Worm (Caenorhabditis elegans) whole organism, L4/young adult: ENCODE results near the gene frm-8.

ENCODE experiments used
- W03F9.2 ChIP-seq: fragments of 150-350 bp; optimal IDR thresholded peaks from 2 replicates; lab custom pipeline; 2014; ENCODE audit warnings: missing biosample characterization, missing genetic modification characterization
- dao-5 ChIP-seq: sonication (generic microtip); optimal IDR thresholded peaks from 2 replicates; lab custom pipeline; 2016; ENCODE audit warnings: missing genotype, missing genetic modification characterization, moderate library complexity, missing compliant biosample characterization
- him-1 ChIP-seq: sonication (generic microtip); optimal IDR thresholded peaks from 2 replicates; lab custom pipeline; 2016; ENCODE audit warnings: missing genotype, missing genetic modification reagents, missing genetic modification characterization, missing compliant biosample characterization

The frm-8 gene

ce11 chrIII:3154968-3155367, 64.0 kb downstream of the frm-8 start, which contains the start of gene C44B11.1:
Gene C44B11.1 (plus strand): TSS chrIII:3155268.
- TF ChIP-seq W03F9.2 (no peak), him-1 (tag; lab: Kevin White, UChicago) (no peak), dao-5 (tag; lab: Kevin White, UChicago) (no peak)

ce11 chrIII:3152848-3153247, 66.1 kb downstream of the frm-8 start, which contains the start of gene C44B11.6:
Gene C44B11.6 (plus strand): TSS chrIII:3153148.
- no peak for TF ChIP-seq him-1 (tag; lab: Kevin White, UChicago)
- TF ChIP-seq W03F9.2, result no peak
- no peak for TF ChIP-seq dao-5 (tag; lab: Kevin White, UChicago)
